Worm (Caenorhabditis elegans): ENCODE measurements around the gene C55B6.7.

DNA sequence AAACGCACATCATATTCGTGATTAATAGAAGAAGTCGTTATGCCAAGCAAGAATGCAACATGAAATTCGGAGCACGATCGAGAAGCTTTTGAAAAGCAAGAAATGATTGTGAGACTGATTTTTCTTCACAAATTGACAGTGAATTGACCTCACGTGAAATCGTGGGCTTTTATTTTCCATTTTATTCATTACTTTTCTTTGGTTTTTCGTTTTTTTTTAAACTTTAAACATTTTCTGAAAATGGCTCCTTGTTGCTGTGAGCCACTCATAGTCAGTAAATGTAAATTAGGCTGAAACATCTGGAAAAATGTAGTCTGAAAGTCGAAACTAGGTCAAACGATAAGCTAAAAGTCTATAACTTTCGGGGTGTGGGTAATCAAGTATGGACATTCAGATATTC lies 13.4 kb upstream of the C55B6.7 start, which contains the start of gene C55B6.5:
- TF ChIP-seq scrt-1 (GFP tag; IDR thresholded peaks at IDR 0.05), result no peak
- TF ChIP-seq tbx-37 (GFP tag; conservative IDR thresholded peaks at IDR 0.05), result no peak
- TF ChIP-seq hmg-4 (GFP tag; optimal IDR thresholded peaks at IDR 0.05), result no peak
- TF ChIP-seq hmbx-1 (tag; optimal IDR thresholded peaks at IDR 0.05), result no peak
- TF ChIP-seq ets-7 (tag; optimal IDR thresholded peaks at IDR 0.05), result no peak
- TF ChIP-seq hnd-1 (tag; optimal IDR thresholded peaks at IDR 0.05), result no peak
- TF ChIP-seq ama-1 (optimal IDR thresholded peaks at IDR 0.05), result no peak
- TF ChIP-seq tra-4 (tag; optimal IDR thresholded peaks at IDR 0.05), result no peak
- TF ChIP-seq F13C5.2 (tag; optimal IDR thresholded peaks at IDR 0.05), result no peak
- no peak for TF ChIP-seq ceh-36 (tag; optimal IDR thresholded peaks at IDR 0.05)
- TF ChIP-seq flt-1 (GFP tag; IDR thresholded peaks at IDR 0.05), result no peak
